Worm (Caenorhabditis elegans) whole organism, young adult: ENCODE measurements around the gene F28C6.10.

Experiments
- B0035.1 ChIP-seq: sonication (generic microtip); optimal IDR thresholded peaks from 2 replicates; lab custom pipeline; 2016; ENCODE audit warnings: missing genetic modification characterization, mild to moderate bottlenecking, missing compliant biosample characterization, missing genotype, missing genetic modification reagents
- B0261.1 ChIP-seq: sonication (generic microtip); optimal IDR thresholded peaks from 2 replicates; lab custom pipeline; 2016; ENCODE audit warnings: mild to moderate bottlenecking, missing genetic modification characterization, moderate library complexity, missing compliant biosample characterization
- D2030.7 ChIP-seq: fragments of 200-800 bp; sonication (Bioruptor generic); IDR thresholded peaks from 2 replicates; pipeline ENCODE4 v1.3.6; 2022; ENCODE audit warnings: missing genetic modification reagents, missing genetic modification characterization, missing compliant biosample characterization
- F49E8.2 ChIP-seq: sonication (generic microtip); optimal IDR thresholded peaks from 3 replicates; lab custom pipeline; 2017; ENCODE audit warnings: missing genetic modification characterization, mild to moderate bottlenecking, missing compliant biosample characterization, antibody characterized with exemption, moderate library complexity; ENCODE audit not compliant: insufficient read depth
- K11D2.4 ChIP-seq: fragments of 200-800 bp; sonication (Bioruptor generic); IDR thresholded peaks from 2 replicates; pipeline ENCODE4 v1.3.6; 2022; ENCODE audit warnings: missing genetic modification reagents, missing genetic modification characterization, missing compliant biosample characterization
- K12H6.12 ChIP-seq: fragments of 200-800 bp; sonication (Bioruptor generic); optimal IDR thresholded peaks from 2 replicates; lab custom pipeline; 2018; ENCODE audit warnings: mild to moderate bottlenecking, missing genetic modification characterization, missing compliant biosample characterization
- Y53F4B.3 ChIP-seq: fragments of 200-800 bp; sonication (Bioruptor generic); IDR thresholded peaks from 2 replicates; pipeline ENCODE4 v1.3.6; 2022; ENCODE audit warnings: missing genetic modification reagents, missing genetic modification characterization, missing compliant biosample characterization
- Y95B8A.8 ChIP-seq: fragments of 200-800 bp; sonication (Bioruptor generic); IDR thresholded peaks from 2 replicates; pipeline ENCODE4 v1.3.6; 2022; ENCODE audit warnings: missing genetic modification reagents, missing genetic modification characterization, missing compliant biosample characterization
- akir-1 ChIP-seq: fragments of 200-800 bp; sonication (Bioruptor generic); optimal IDR thresholded peaks from 2 replicates; lab custom pipeline; 2018; ENCODE audit warnings: mild to moderate bottlenecking, missing genetic modification characterization, moderate library complexity, missing compliant biosample characterization
- aptf-3 ChIP-seq: fragments of 200-800 bp; sonication (Bioruptor generic); IDR thresholded peaks from 2 replicates; pipeline ENCODE4 v1.3.6; 2022; ENCODE audit warnings: missing genetic modification characterization, missing compliant biosample characterization
- atf-7 ChIP-seq: sonication (generic microtip); optimal IDR thresholded peaks from 2 replicates; lab custom pipeline; 2017; ENCODE audit warnings: mild to moderate bottlenecking, missing genetic modification characterization, missing compliant biosample characterization
- bed-1 ChIP-seq: fragments of 200-800 bp; sonication (Bioruptor generic); IDR thresholded peaks from 2 replicates; pipeline ENCODE4 v1.3.6; 2022; ENCODE audit warnings: missing genetic modification reagents, missing genetic modification characterization, missing compliant biosample characterization
- cebp-1 ChIP-seq, 2 experiments: fragments of 200-800 bp in 1 of 2; sonication (Bioruptor generic) in 1 of 2; sonication (generic microtip) in 1 of 2; IDR thresholded peaks in 1 of 2; optimal IDR thresholded peaks in 1 of 2; 2 replicates each; pipeline versions ENCODE4 v1.3.6 to Lab custom; 2017 to 2022; ENCODE audit warnings: missing compliant biosample characterization in 2 of 2, missing genetic modification characterization in 2 of 2, mild to moderate bottlenecking in 1 of 2, missing genetic modification reagents in 1 of 2, moderate library complexity in 1 of 2
- ceh-91 ChIP-seq: fragments of 200-800 bp; sonication (Bioruptor generic); IDR thresholded peaks from 2 replicates; pipeline ENCODE4 v1.3.6; 2022; ENCODE audit warnings: missing genetic modification reagents, missing genetic modification characterization, missing compliant biosample characterization
- die-1 ChIP-seq: sonication (generic microtip); optimal IDR thresholded peaks from 2 replicates; lab custom pipeline; 2016; ENCODE audit warnings: missing genotype, mild to moderate bottlenecking, missing genetic modification characterization, missing compliant biosample characterization
- dpl-1 ChIP-seq: fragments of 150-350 bp; optimal IDR thresholded peaks from 2 replicates; lab custom pipeline; 2014; ENCODE audit warnings: missing biosample characterization, missing genetic modification reagents, missing genetic modification characterization
- egl-44 ChIP-seq: fragments of 200-800 bp; sonication (Bioruptor generic); IDR thresholded peaks from 2 replicates; pipeline ENCODE4 v1.3.6; 2022; ENCODE audit warnings: missing genetic modification reagents, missing genetic modification characterization, missing compliant biosample characterization
- ekl-4 ChIP-seq: fragments of 200-800 bp; sonication (Bioruptor generic); IDR thresholded peaks from 2 replicates; pipeline ENCODE4 v1.3.6; 2022; ENCODE audit warnings: missing genetic modification reagents, missing genetic modification characterization, missing compliant biosample characterization
- fkh-3 ChIP-seq: sonication (generic microtip); optimal IDR thresholded peaks from 2 replicates; lab custom pipeline; 2016; ENCODE audit warnings: mild to moderate bottlenecking, missing genetic modification characterization, missing compliant biosample characterization
- gei-17 ChIP-seq: fragments of 200-800 bp; sonication (Bioruptor generic); optimal IDR thresholded peaks from 2 replicates; lab custom pipeline; 2018; ENCODE audit warnings: mild to moderate bottlenecking, missing genetic modification characterization, missing compliant biosample characterization
- him-1 ChIP-seq: sonication (generic microtip); optimal IDR thresholded peaks from 2 replicates; lab custom pipeline; 2016; ENCODE audit warnings: missing genotype, missing genetic modification reagents, missing genetic modification characterization, missing compliant biosample characterization
- hlh-26 ChIP-seq: fragments of 200-800 bp; sonication (Bioruptor generic); conservative IDR thresholded peaks from 2 replicates; pipeline ENCODE4 v1.3.6; 2022; ENCODE audit warnings: missing genetic modification reagents, missing genetic modification characterization, missing compliant biosample characterization
- hmg-20 ChIP-seq: fragments of 200-800 bp; sonication (Bioruptor generic); IDR thresholded peaks from 2 replicates; pipeline ENCODE4 v1.3.6; 2022; ENCODE audit warnings: missing genetic modification reagents, missing genetic modification characterization, missing compliant biosample characterization
- hsf-1 ChIP-seq: fragments of 200-800 bp; sonication (Bioruptor generic); IDR thresholded peaks from 2 replicates; pipeline ENCODE4 v1.3.6; 2022; ENCODE audit warnings: missing genetic modification reagents, missing genetic modification characterization, missing compliant biosample characterization
- let-607 ChIP-seq, 2 experiments: fragments of 200-800 bp in 1 of 2; sonication (Bioruptor generic) in 1 of 2; sonication (generic microtip) in 1 of 2; optimal IDR thresholded peaks; 2 replicates each; lab custom pipeline; 2016 to 2018; ENCODE audit warnings: mild to moderate bottlenecking in 2 of 2, missing compliant biosample characterization in 2 of 2, missing genetic modification characterization in 2 of 2, moderate library complexity in 2 of 2, missing genotype in 1 of 2
- lin-40 ChIP-seq: sonication (generic microtip); optimal IDR thresholded peaks from 2 replicates; lab custom pipeline; 2016; ENCODE audit warnings: missing genetic modification characterization, mild to moderate bottlenecking, missing compliant biosample characterization, missing genotype, missing genetic modification reagents
- lin-54 ChIP-seq: fragments of 200-800 bp; sonication (Bioruptor generic); optimal IDR thresholded peaks from 2 replicates; lab custom pipeline; 2018; ENCODE audit warnings: mild to moderate bottlenecking, missing genetic modification characterization, missing compliant biosample characterization
- lsl-1 ChIP-seq: fragments of 200-800 bp; sonication (Bioruptor generic); optimal IDR thresholded peaks from 2 replicates; lab custom pipeline; 2018; ENCODE audit warnings: mild to moderate bottlenecking, missing genetic modification characterization, moderate library complexity, missing compliant biosample characterization
- madf-3 ChIP-seq: fragments of 200-800 bp; sonication (Bioruptor generic); IDR thresholded peaks from 2 replicates; pipeline ENCODE4 v1.3.6; 2022; ENCODE audit warnings: missing genetic modification reagents, missing genetic modification characterization, missing compliant biosample characterization
- nfya-2 ChIP-seq: fragments of 200-800 bp; sonication (Bioruptor generic); IDR thresholded peaks from 2 replicates; pipeline ENCODE4 v1.3.6; 2022; ENCODE audit warnings: missing genetic modification reagents, missing genetic modification characterization, missing compliant biosample characterization
- rpc-1 ChIP-seq, 2 experiments: fragments of 150-350 bp in 1 of 2; sonication (generic microtip) in 1 of 2; optimal IDR thresholded peaks; 2 replicates each; lab custom pipeline; 2014 to 2018; ENCODE audit warnings: missing biosample characterization in 1 of 2, missing genetic modification characterization in 1 of 2, missing genetic modification reagents in 1 of 2, missing genotype in 1 of 2
- snpc-3.4 ChIP-seq: sonication (generic microtip); optimal IDR thresholded peaks from 2 replicates; lab custom pipeline; 2017; ENCODE audit warnings: missing genetic modification characterization, mild to moderate bottlenecking, missing compliant biosample characterization, antibody characterized with exemption, moderate library complexity, missing genotype, missing genetic modification reagents
- tbp1 ChIP-seq: fragments of 200-800 bp; sonication (Bioruptor generic); optimal IDR thresholded peaks from 2 replicates; lab custom pipeline; 2018; ENCODE audit warnings: mild to moderate bottlenecking, missing genetic modification characterization, missing compliant biosample characterization
- unc-130 ChIP-seq: sonication (generic microtip); optimal IDR thresholded peaks from 2 replicates; lab custom pipeline; 2016; ENCODE audit warnings: missing genetic modification reagents, missing genetic modification characterization, missing compliant biosample characterization
- unc-62 ChIP-seq: fragments of 150-350 bp; optimal IDR thresholded peaks from 2 replicates; lab custom pipeline; 2014; ENCODE audit warnings: missing biosample characterization, missing genetic modification reagents, missing genetic modification characterization
- zfh-2 ChIP-seq: fragments of 200-800 bp; sonication (Bioruptor generic); conservative IDR thresholded peaks from 2 replicates; pipeline ENCODE4 v1.3.6; 2022; ENCODE audit warnings: missing genetic modification reagents, missing genetic modification characterization, missing compliant biosample characterization
- zim-3 ChIP-seq: sonication (generic microtip); optimal IDR thresholded peaks from 2 replicates; lab custom pipeline; 2017; ENCODE audit warnings: mild to moderate bottlenecking, missing genetic modification characterization, moderate library complexity, missing compliant biosample characterization
- ztf-22 ChIP-seq: fragments of 200-800 bp; sonication (Bioruptor generic); optimal IDR thresholded peaks from 2 replicates; lab custom pipeline; 2018; ENCODE audit warnings: mild to moderate bottlenecking, missing genetic modification characterization, moderate library complexity, missing compliant biosample characterization

F28C6.10 gene

DNA sequence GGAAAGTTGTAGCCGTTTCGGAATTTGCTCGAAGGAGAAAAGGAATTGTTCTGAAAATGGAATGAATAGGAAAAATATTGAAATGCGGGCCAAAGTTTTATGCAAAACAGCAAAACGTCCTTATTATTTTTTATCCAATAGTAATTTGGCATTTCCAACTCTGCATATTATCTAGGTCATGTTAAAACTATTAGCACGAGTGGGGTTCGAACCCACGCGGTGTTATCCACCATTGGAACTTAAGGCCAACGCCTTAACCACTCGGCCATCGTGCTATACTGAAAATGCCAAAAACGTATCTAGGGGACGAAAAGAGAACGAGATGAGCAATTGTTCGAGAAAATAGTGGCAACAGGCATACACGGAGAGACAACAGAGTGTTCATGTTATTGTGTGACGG is 24.0 kb downstream of the F28C6.10 start (continued):
- peak; percentile 34 for TF ChIP-seq die-1 (tag; lab: Kevin White, UChicago)
- no peak for TF ChIP-seq snpc-3.4 (tag; lab: Kevin White, UChicago)
- TF ChIP-seq aptf-3: no peak
- no peak for TF ChIP-seq fkh-3 (tag; lab: Kevin White, UChicago)
- TF ChIP-seq K12H6.12 (tag; lab: Kevin White, UChicago): no peak
- no peak for TF ChIP-seq atf-7 (tag; lab: Kevin White, UChicago)
- TF ChIP-seq nfya-2 (GFP tag; lab: Robert Waterston, UW): no peak
- no peak for TF ChIP-seq ekl-4 (GFP tag; lab: Robert Waterston, UW)
- TF ChIP-seq unc-130 (GFP tag; lab: Kevin White, UChicago): no peak
- TF ChIP-seq unc-62 (GFP tag; lab: Kevin White, UChicago): no peak
- TF ChIP-seq tbp1 (GFP tag; lab: Kevin White, UChicago): peak; percentile 82
- TF ChIP-seq zim-3: no peak
- no peak for TF ChIP-seq K11D2.4 (GFP tag; lab: Robert Waterston, UW)
- no peak for TF ChIP-seq ceh-91 (GFP tag; lab: Robert Waterston, UW)
- no peak for TF ChIP-seq let-607 (tag; optimal IDR thresholded peaks at IDR 0.05; lab: Kevin White, UChicago)
- no peak for TF ChIP-seq hmg-20 (GFP tag; lab: Robert Waterston, UW)
- peak; percentile 56 for TF ChIP-seq B0261.1
- peak; percentile 36; the same call in 1 of the 2 replicates for TF ChIP-seq hsf-1
- no peak for TF ChIP-seq Y53F4B.3 (GFP tag; lab: Robert Waterston, UW)
- TF ChIP-seq lin-40 (tag; lab: Kevin White, UChicago): no peak
- no peak for TF ChIP-seq hlh-26
- 0 out of 2 replicates have a peak, but pooled peaks have one; percentile 18 for TF ChIP-seq D2030.7 (GFP tag; lab: Robert Waterston, UW)
- TF ChIP-seq lsl-1: peak; percentile 13
- no peak for TF ChIP-seq F49E8.2 (tag; lab: Kevin White, UChicago)
- TF ChIP-seq dpl-1 (GFP tag; lab: Kevin White, UChicago): no peak

ce11 chrII:8634386-8634785 is 26.6 kb downstream of the F28C6.10 start, which contains the start of gene cutl-12:
Gene cutl-12 (minus strand): TSS chrII:8634486.
- TF ChIP-seq Y95B8A.8 (GFP tag; lab: Robert Waterston, UW): no peak
- 0 out of 2 replicates have a peak, but pooled peaks have one; percentile 39 for TF ChIP-seq madf-3 (GFP tag; lab: Robert Waterston, UW)
- TF ChIP-seq, all 124 proteins: peak for 1

DNA sequence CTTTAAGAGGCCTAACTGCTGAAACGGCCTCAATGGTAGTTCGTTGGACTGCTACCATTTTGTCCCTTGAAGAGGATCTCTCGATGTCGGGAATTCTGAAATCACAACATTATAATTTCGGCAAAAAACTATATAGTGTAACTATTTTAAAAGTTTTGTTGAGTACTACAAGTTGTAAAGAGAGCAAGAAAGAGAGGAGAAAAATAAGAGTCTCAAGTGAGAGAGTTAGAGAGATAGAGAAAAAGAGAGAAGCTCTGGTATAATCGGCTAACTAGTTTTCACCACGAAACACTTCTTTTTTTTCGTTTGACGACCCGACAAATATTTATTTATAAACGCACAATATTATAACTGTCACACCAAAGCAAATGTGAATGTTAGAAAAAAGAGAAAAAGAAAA is 29.9 kb downstream of the F28C6.10 start, which contains the start of gene vab-9:
vab-9 (minus strand) TSS at position 101 of the 400 bp plus-strand sequence.
- TF ChIP-seq him-1 (tag; lab: Kevin White, UChicago) (no peak), gei-17 (GFP tag; lab: Kevin White, UChicago) (no peak), zim-3 (no peak), F49E8.2 (tag; lab: Kevin White, UChicago) (no peak), ztf-22 (GFP tag; lab: Kevin White, UChicago) (no peak), hmg-20 (GFP tag; lab: Robert Waterston, UW) (no peak), B0035.1 (no peak), K12H6.12 (tag; lab: Kevin White, UChicago) (no peak), D2030.7 (GFP tag; lab: Robert Waterston, UW) (no peak), akir-1 (GFP tag; lab: Kevin White, UChicago) (no peak), zfh-2 (no peak), rpc-1 (optimal IDR thresholded peaks at IDR 0.05; lab: Kevin White, UChicago) (no peak), rpc-1 (tag; optimal IDR thresholded peaks at IDR 0.05; lab: Kevin White, UChicago) (no peak), egl-44 (GFP tag; lab: Robert Waterston, UW) (no peak), lsl-1 (no peak), tbp1 (GFP tag; lab: Kevin White, UChicago) (no peak), madf-3 (GFP tag; lab: Robert Waterston, UW) (no peak), bed-1 (GFP tag; lab: Robert Waterston, UW) (no peak), cebp-1 (GFP tag; IDR thresholded peaks at IDR 0.05; lab: Robert Waterston, UW) (no peak), cebp-1 (tag; optimal IDR thresholded peaks at IDR 0.05; lab: Kevin White, UChicago) (no peak), lin-54 (GFP tag; lab: Kevin White, UChicago) (no peak)
